Fruit fly (Drosophila melanogaster) whole organism, pupa: ENCODE data around the gene CG34355.

Experiments used
- CG10348 ChIP-seq: fragments of 200-800 bp; sonication (Bioruptor generic); IDR thresholded peaks from 2 replicates; pipeline ENCODE4 v1.3.6; 2022; ENCODE audit warnings: missing biosample characterization, missing genetic modification characterization
- CG12605 ChIP-seq: fragments of 200-800 bp; sonication (Bioruptor generic); IDR thresholded peaks from 2 replicates; pipeline ENCODE4 v1.3.6; 2022; ENCODE audit warnings: missing biosample characterization, missing genetic modification characterization
- CG13204 ChIP-seq: fragments of 200-800 bp; sonication (Bioruptor generic); optimal IDR thresholded peaks from 2 replicates; lab custom pipeline; 2018; ENCODE audit warnings: missing biosample characterization, mild to moderate bottlenecking, missing genetic modification characterization, moderate library complexity
- CG14655 ChIP-seq: fragments of 200-800 bp; sonication (Bioruptor generic); optimal IDR thresholded peaks from 3 replicates; lab custom pipeline; 2017; ENCODE audit warnings: mild to moderate bottlenecking, missing biosample characterization, missing genetic modification reagents, missing genetic modification characterization
- CG15710 ChIP-seq: fragments of 200-800 bp; sonication (Bioruptor generic); optimal IDR thresholded peaks from 2 replicates; lab custom pipeline; 2018; ENCODE audit warnings: missing biosample characterization, mild to moderate bottlenecking, missing genetic modification characterization, moderate library complexity
- CG17806 ChIP-seq: fragments of 200-800 bp; sonication (Bioruptor generic); optimal IDR thresholded peaks from 2 replicates; lab custom pipeline; 2018; ENCODE audit warnings: missing biosample characterization, mild to moderate bottlenecking, missing genetic modification characterization, moderate library complexity
- CG32121 ChIP-seq: fragments of 200-800 bp; sonication (Bioruptor generic); IDR thresholded peaks from 2 replicates; pipeline ENCODE4 v1.3.6; 2022; ENCODE audit warnings: missing biosample characterization, missing genetic modification characterization
- CG34367 ChIP-seq: fragments of 200-800 bp; sonication (Bioruptor generic); optimal IDR thresholded peaks from 2 replicates; lab custom pipeline; 2018; ENCODE audit warnings: missing biosample characterization, mild to moderate bottlenecking, missing genetic modification characterization
- CG4496 ChIP-seq: fragments of 200-800 bp; sonication (Bioruptor generic); IDR thresholded peaks from 3 replicates; pipeline ENCODE4 v1.3.6; 2022; ENCODE audit warnings: missing biosample characterization, missing genetic modification characterization
- CG8159 ChIP-seq: fragments of 200-800 bp; sonication (Bioruptor generic); optimal IDR thresholded peaks from 3 replicates; lab custom pipeline; 2018; ENCODE audit warnings: missing biosample characterization, mild to moderate bottlenecking, missing genetic modification characterization, moderate library complexity
- CG8301 ChIP-seq: fragments of 200-800 bp; sonication (Bioruptor generic); optimal IDR thresholded peaks from 2 replicates; lab custom pipeline; 2018; ENCODE audit warnings: missing biosample characterization, mild to moderate bottlenecking, missing genetic modification characterization
- CG9948 ChIP-seq: fragments of 200-800 bp; sonication (Bioruptor generic); optimal IDR thresholded peaks from 2 replicates; lab custom pipeline; 2018; ENCODE audit warnings: missing biosample characterization, mild to moderate bottlenecking, missing genetic modification characterization, moderate library complexity
- D1 ChIP-seq: fragments of 200-800 bp; sonication (Bioruptor generic); optimal IDR thresholded peaks from 2 replicates; lab custom pipeline; 2018; ENCODE audit warnings: missing biosample characterization, mild to moderate bottlenecking, missing genetic modification characterization, moderate library complexity
- EcR ChIP-seq: fragments of 200-800 bp; sonication (Bioruptor generic); optimal IDR thresholded peaks from 3 replicates; lab custom pipeline; 2019; ENCODE audit warnings: missing biosample characterization, missing genetic modification characterization, mild to moderate bottlenecking, moderate library complexity, missing genetic modification reagents
- Ets98B ChIP-seq: fragments of 200-800 bp; sonication (Bioruptor generic); IDR thresholded peaks from 2 replicates; pipeline ENCODE4 v1.3.6; 2022; ENCODE audit warnings: missing biosample characterization, missing genetic modification characterization
- Pif1A ChIP-seq: fragments of 200-800 bp; sonication (Bioruptor generic); optimal IDR thresholded peaks from 3 replicates; lab custom pipeline; 2016; ENCODE audit warnings: missing biosample characterization, missing genetic modification characterization
- Pif1B ChIP-seq: fragments of 200-800 bp; sonication (Bioruptor generic); optimal IDR thresholded peaks from 3 replicates; lab custom pipeline; 2016; ENCODE audit warnings: missing biosample characterization, missing genetic modification characterization
- Snoo ChIP-seq: fragments of 200-800 bp; sonication (Bioruptor generic); optimal IDR thresholded peaks from 3 replicates; lab custom pipeline; 2017; ENCODE audit warnings: missing biosample characterization, mild to moderate bottlenecking, missing genetic modification characterization, inconsistent platforms
- fd96Ca ChIP-seq: fragments of 200-800 bp; sonication (Bioruptor generic); IDR thresholded peaks from 3 replicates; pipeline ENCODE4 v1.3.6; 2022; ENCODE audit warnings: missing biosample characterization, missing genetic modification characterization
- gl ChIP-seq: fragments of 200-800 bp; sonication (Bioruptor generic); optimal IDR thresholded peaks from 2 replicates; lab custom pipeline; 2018; ENCODE audit warnings: missing biosample characterization, mild to moderate bottlenecking, missing genetic modification characterization
- rn ChIP-seq: fragments of 200-800 bp; sonication (Bioruptor generic); IDR thresholded peaks from 2 replicates; pipeline ENCODE4 v1.3.6; 2022; ENCODE audit warnings: missing biosample characterization, missing genetic modification characterization

The CG34355 gene

dm6 chr3R:23886270-23887095 is 82.8 kb downstream of the CG34355 start:
- TF ChIP-seq EcR (GFP tag; lab: Kevin White, UChicago) (peak; percentile 65), CG9948 (tag; lab: Kevin White, UChicago) (peak; percentile 96), Pif1A (GFP tag; lab: Kevin White, UChicago) (peak; percentile 96), CG17806 (tag; lab: Kevin White, UChicago) (peak; percentile 95), Ets98B (peak; percentile 84), D1 (tag; lab: Kevin White, UChicago) (peak; percentile 90), rn (GFP tag; lab: Robert Waterston, UW) (peak; percentile 70), CG13204 (GFP tag; lab: Kevin White, UChicago) (peak; percentile 87), Snoo (tag; lab: Kevin White, UChicago) (peak; percentile 95), CG32121 (GFP tag; lab: Robert Waterston, UW) (peak; percentile 82), fd96Ca (GFP tag; lab: Robert Waterston, UW) (peak; percentile 74), CG10348 (GFP tag; lab: Robert Waterston, UW) (no peak), CG15710 (tag; lab: Kevin White, UChicago) (peak; percentile 96), CG8301 (tag; lab: Kevin White, UChicago) (peak; percentile 94), CG12605 (GFP tag; lab: Robert Waterston, UW) (peak; percentile 86; the same call in 1 of the 2 replicates), CG34367 (tag; lab: Kevin White, UChicago) (peak; percentile 93), CG8159 (peak; percentile 97), CG4496 (GFP tag; lab: Robert Waterston, UW) (peak; percentile 91), Pif1B (peak; percentile 94), CG14655 (peak; percentile 95), gl (tag; lab: Kevin White, UChicago) (peak; percentile 83)

- TF ChIP-seq CG10348 (GFP tag; lab: Robert Waterston, UW) (peak; percentile 94), fd96Ca (GFP tag; lab: Robert Waterston, UW) (peak; percentile 91), CG34367 (tag; lab: Kevin White, UChicago) (peak; percentile 93), CG9948 (tag; lab: Kevin White, UChicago) (peak; percentile 97), CG8159 (peak; percentile 96), Pif1B (peak; percentile 88), D1 (tag; lab: Kevin White, UChicago) (peak; percentile 86), CG8301 (tag; lab: Kevin White, UChicago) (peak; percentile 98), EcR (GFP tag; lab: Kevin White, UChicago) (no peak), CG32121 (GFP tag; lab: Robert Waterston, UW) (peak; percentile 99), CG17806 (tag; lab: Kevin White, UChicago) (peak; percentile 96), Snoo (tag; lab: Kevin White, UChicago) (peak; percentile 87), rn (GFP tag; lab: Robert Waterston, UW) (peak; percentile 95), CG4496 (GFP tag; lab: Robert Waterston, UW) (peak; percentile 99), gl (tag; lab: Kevin White, UChicago) (peak; percentile 82), CG15710 (tag; lab: Kevin White, UChicago) (peak; percentile 95), Pif1A (GFP tag; lab: Kevin White, UChicago) (peak; percentile 93), CG12605 (GFP tag; lab: Robert Waterston, UW) (peak; percentile 97), Ets98B (peak; percentile 98), CG13204 (GFP tag; lab: Kevin White, UChicago) (peak; percentile 76), CG14655 (peak; percentile 98)
These were observed 83.4 kb downstream of the CG34355 start for dm6 chr3R:23887096-23887421.

- TF ChIP-seq CG10348 (GFP tag; lab: Robert Waterston, UW): no peak
- no peak for TF ChIP-seq CG15710 (tag; lab: Kevin White, UChicago)
- peak; percentile 10 for TF ChIP-seq CG34367 (tag; lab: Kevin White, UChicago)
- peak; percentile 75 for TF ChIP-seq fd96Ca (GFP tag; lab: Robert Waterston, UW)
- TF ChIP-seq CG4496 (GFP tag; lab: Robert Waterston, UW): peak; percentile 74
- no peak for TF ChIP-seq CG13204 (GFP tag; lab: Kevin White, UChicago)
- TF ChIP-seq Ets98B: peak; percentile 27; the same call in 1 of the 2 replicates
- TF ChIP-seq CG32121 (GFP tag; lab: Robert Waterston, UW): peak; percentile 45
- 0 out of 2 replicates have a peak, but pooled peaks have one; percentile 30 for TF ChIP-seq rn (GFP tag; lab: Robert Waterston, UW)
- peak; percentile 23 for TF ChIP-seq CG17806 (tag; lab: Kevin White, UChicago)
- TF ChIP-seq CG8301 (tag; lab: Kevin White, UChicago): peak; percentile 44
These were observed 83.9 kb downstream of the CG34355 start for dm6 chr3R:23887572-23887971.

- TF ChIP-seq Pif1A (GFP tag; lab: Kevin White, UChicago) (no peak), CG14655 (no peak), CG4496 (GFP tag; lab: Robert Waterston, UW) (peak; percentile 58; the same call in 2 of the 3 replicates), rn (GFP tag; lab: Robert Waterston, UW) (0 out of 2 replicates have a peak, but pooled peaks have one; percentile 24), CG12605 (GFP tag; lab: Robert Waterston, UW) (no peak), CG10348 (GFP tag; lab: Robert Waterston, UW) (no peak), CG8301 (tag; lab: Kevin White, UChicago) (no peak), CG8159 (peak; percentile 4), CG34367 (tag; lab: Kevin White, UChicago) (no peak), EcR (GFP tag; lab: Kevin White, UChicago) (peak; percentile 5), Ets98B (peak; percentile 42), Pif1B (no peak), gl (tag; lab: Kevin White, UChicago) (no peak), CG15710 (tag; lab: Kevin White, UChicago) (peak; percentile 2), CG32121 (GFP tag; lab: Robert Waterston, UW) (peak; percentile 26; the same call in 1 of the 2 replicates), CG17806 (tag; lab: Kevin White, UChicago) (no peak), CG9948 (tag; lab: Kevin White, UChicago) (no peak), Snoo (tag; lab: Kevin White, UChicago) (peak; percentile 40), fd96Ca (GFP tag; lab: Robert Waterston, UW) (no peak), D1 (tag; lab: Kevin White, UChicago) (no peak), CG13204 (GFP tag; lab: Kevin White, UChicago) (no peak)
These were observed 84.9 kb downstream of the CG34355 start for dm6 chr3R:23888273-23889220.
